Worm (Caenorhabditis elegans) whole organism, midembryonic: ENCODE results near the gene C53A5.13.

Source experiments
- T22C8.4 ChIP-seq: fragments of 200-800 bp; sonication (Bioruptor generic); IDR thresholded peaks from 2 replicates; pipeline ENCODE4 v1.3.6; 2022; ENCODE audit warnings: missing genetic modification characterization, missing compliant biosample characterization
- cog-1 ChIP-seq: sonication (generic microtip); optimal IDR thresholded peaks from 2 replicates; lab custom pipeline; 2016; ENCODE audit warnings: missing genetic modification characterization, missing compliant biosample characterization
- flt-1 ChIP-seq: fragments of 200-800 bp; sonication (Bioruptor generic); IDR thresholded peaks from 2 replicates; pipeline ENCODE4 v1.3.6; 2022; ENCODE audit warnings: missing genetic modification characterization, missing compliant biosample characterization
- klf-2 ChIP-seq: fragments of 200-800 bp; sonication (Bioruptor generic); conservative IDR thresholded peaks from 2 replicates; pipeline ENCODE4 v1.3.6; 2022; ENCODE audit warnings: missing genetic modification reagents, missing genetic modification characterization, missing compliant biosample characterization
- med-1 ChIP-seq: sonication (generic microtip); optimal IDR thresholded peaks from 2 replicates; lab custom pipeline; 2017; ENCODE audit warnings: missing genetic modification characterization, mild to moderate bottlenecking, missing compliant biosample characterization, antibody characterized with exemption, missing genetic modification reagents; ENCODE audit not compliant: insufficient read depth
- ref-1 ChIP-seq: fragments of 200-800 bp; sonication (Bioruptor generic); conservative IDR thresholded peaks from 2 replicates; pipeline ENCODE4 v1.3.6; 2022; ENCODE audit warnings: missing genetic modification reagents, missing genetic modification characterization, missing compliant biosample characterization
- tab-1 ChIP-seq: fragments of 200-800 bp; sonication (Bioruptor generic); IDR thresholded peaks from 2 replicates; pipeline ENCODE4 v1.3.6; 2022; ENCODE audit warnings: missing genetic modification characterization, missing compliant biosample characterization
- ztf-23 ChIP-seq: fragments of 200-800 bp; sonication (Bioruptor generic); IDR thresholded peaks from 2 replicates; pipeline ENCODE4 v1.3.6; 2022; ENCODE audit warnings: missing genetic modification reagents, missing genetic modification characterization, missing compliant biosample characterization
- ztf-29 ChIP-seq: fragments of 200-800 bp; sonication (Bioruptor generic); IDR thresholded peaks from 2 replicates; pipeline ENCODE4 v1.3.6; 2022; ENCODE audit warnings: missing genetic modification reagents, missing genetic modification characterization, missing compliant biosample characterization

DNA sequence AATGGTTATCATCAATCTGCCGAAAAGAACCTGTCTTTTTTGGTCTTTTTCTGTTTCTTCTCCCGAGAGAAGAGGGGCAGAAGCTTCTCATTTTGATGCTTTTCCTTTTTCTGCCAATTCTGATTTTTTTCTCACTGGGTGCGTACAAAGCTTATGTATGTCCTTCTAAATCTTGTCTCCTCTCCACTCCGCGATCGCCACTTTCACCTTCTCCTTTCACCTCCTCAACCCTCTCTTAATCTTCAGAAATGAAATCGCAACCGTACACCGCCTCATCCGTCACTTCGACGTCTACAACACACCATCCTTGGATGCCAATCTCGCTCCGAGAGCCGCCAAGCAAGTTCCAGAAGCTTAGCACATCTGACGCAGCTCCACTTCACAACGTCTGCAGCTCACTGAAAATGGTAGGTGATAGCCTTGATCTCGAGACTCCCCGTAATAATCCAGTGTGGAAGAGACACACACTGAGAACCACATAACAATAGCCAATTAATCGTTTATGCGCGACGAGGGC, 38.6 kb upstream of the C53A5.13 start, which contains the start of gene R02D5.1:
- no peak for TF ChIP-seq ztf-23 (GFP tag; lab: Robert Waterston, UW)
- 0 out of 2 replicates have a peak, but pooled peaks have one; percentile 31 for TF ChIP-seq flt-1 (GFP tag; lab: Robert Waterston, UW)
- peak; percentile 9 for TF ChIP-seq cog-1 (tag; lab: Kevin White, UChicago)
- no peak for TF ChIP-seq T22C8.4
- no peak for TF ChIP-seq tab-1
- TF ChIP-seq med-1 (GFP tag; lab: Kevin White, UChicago): no peak
- no peak for TF ChIP-seq klf-2
- TF ChIP-seq ztf-29 (GFP tag; lab: Robert Waterston, UW): no peak
- TF ChIP-seq ref-1: no peak
